Fruit fly (Drosophila melanogaster) whole organism, adult: Measurements from ENCODE around the gene wac.

Experiments
- CG11617 ChIP-seq: fragments of 200-800 bp; sonication (Bioruptor generic); optimal IDR thresholded peaks from 2 replicates; lab custom pipeline; 2017; ENCODE audit warnings: mild to moderate bottlenecking, missing biosample characterization, missing genetic modification reagents, missing genetic modification characterization
- CG12768 ChIP-seq: fragments of 200-800 bp; sonication (Bioruptor generic); optimal IDR thresholded peaks from 2 replicates; lab custom pipeline; 2017; ENCODE audit warnings: missing biosample characterization, missing genetic modification characterization, mild to moderate bottlenecking, moderate library complexity, missing genetic modification reagents
- CG14711 ChIP-seq: fragments of 200-800 bp; sonication (Bioruptor generic); optimal IDR thresholded peaks from 2 replicates; lab custom pipeline; 2018; ENCODE audit warnings: missing biosample characterization, mild to moderate bottlenecking, missing genetic modification characterization, moderate library complexity
- CG1620 ChIP-seq: fragments of 200-800 bp; sonication (Bioruptor generic); optimal IDR thresholded peaks from 2 replicates; lab custom pipeline; 2016; ENCODE audit warnings: missing biosample characterization, missing genetic modification characterization
- CG33017 ChIP-seq: fragments of 200-800 bp; sonication (Bioruptor generic); optimal IDR thresholded peaks from 2 replicates; lab custom pipeline; 2018; ENCODE audit warnings: missing biosample characterization, mild to moderate bottlenecking, missing genetic modification characterization, moderate library complexity
- CG5204 ChIP-seq: fragments of 200-800 bp; sonication (Bioruptor generic); optimal IDR thresholded peaks from 2 replicates; lab custom pipeline; 2016; ENCODE audit warnings: missing biosample characterization, missing genetic modification characterization
- CG7045 ChIP-seq: fragments of 200-800 bp; sonication (Bioruptor generic); optimal IDR thresholded peaks from 2 replicates; lab custom pipeline; 2017; ENCODE audit warnings: missing biosample characterization, mild to moderate bottlenecking, missing genetic modification characterization
- CG7101 ChIP-seq: fragments of 200-800 bp; sonication (Bioruptor generic); optimal IDR thresholded peaks from 2 replicates; lab custom pipeline; 2018; ENCODE audit warnings: missing biosample characterization, mild to moderate bottlenecking, missing genetic modification characterization, moderate library complexity
- Clk ChIP-seq: fragments of 200-800 bp; sonication (Bioruptor generic); optimal IDR thresholded peaks from 2 replicates; lab custom pipeline; 2017; ENCODE audit warnings: missing biosample characterization, missing genetic modification characterization
- Crg-1 ChIP-seq: fragments of 200-800 bp; sonication (Bioruptor generic); optimal IDR thresholded peaks from 2 replicates; lab custom pipeline; 2016; ENCODE audit warnings: missing biosample characterization, missing genetic modification characterization
- Hr96 ChIP-seq: fragments of 200-800 bp; sonication (Bioruptor generic); optimal IDR thresholded peaks from 2 replicates; lab custom pipeline; 2016; ENCODE audit warnings: missing biosample characterization, missing genetic modification characterization
- Mnt ChIP-seq: fragments of 200-800 bp; sonication (Bioruptor generic); optimal IDR thresholded peaks from 2 replicates; lab custom pipeline; 2016; ENCODE audit warnings: missing biosample characterization, mild to moderate bottlenecking, missing genetic modification characterization
- bab1 ChIP-seq: fragments of 200-800 bp; sonication (Bioruptor generic); optimal IDR thresholded peaks from 3 replicates; lab custom pipeline; 2019; ENCODE audit warnings: missing biosample characterization, mild to moderate bottlenecking, missing genetic modification characterization, moderate library complexity
- cic ChIP-seq: fragments of 200-800 bp; sonication (Bioruptor generic); optimal IDR thresholded peaks from 2 replicates; lab custom pipeline; 2017; ENCODE audit warnings: missing biosample characterization, mild to moderate bottlenecking, missing genetic modification characterization, moderate library complexity
- cnc ChIP-seq, 2 experiments: fragments of >200 bp; optimal IDR thresholded peaks; 2 replicates each; lab custom pipeline; 2017
- kay ChIP-seq: fragments of 200-800 bp; sonication (Bioruptor generic); peaks from one replicate; lab custom pipeline; 2016; ENCODE audit warnings: missing biosample characterization, missing genetic modification characterization, borderline replicate concordance
- ovo ChIP-seq: fragments of 200-800 bp; sonication (Bioruptor generic); optimal IDR thresholded peaks from 2 replicates; lab custom pipeline; 2016; ENCODE audit warnings: missing biosample characterization, missing genetic modification characterization
- pad ChIP-seq: fragments of 200-800 bp; sonication (Bioruptor generic); optimal IDR thresholded peaks from 3 replicates; lab custom pipeline; 2017; ENCODE audit warnings: missing biosample characterization, missing genetic modification characterization, mild to moderate bottlenecking, moderate library complexity, missing genetic modification reagents
- tj ChIP-seq: fragments of 200-800 bp; sonication (Bioruptor generic); optimal IDR thresholded peaks from 3 replicates; lab custom pipeline; 2017; ENCODE audit warnings: missing biosample characterization, mild to moderate bottlenecking, missing genetic modification characterization, moderate library complexity
- toe ChIP-seq: fragments of 200-800 bp; sonication (Bioruptor generic); optimal IDR thresholded peaks from 2 replicates; lab custom pipeline; 2016; ENCODE audit warnings: missing biosample characterization, missing genetic modification characterization

The wac gene

dm6 chr3L:257618-258475, at the start of gene wac, which contains the start of gene DIP2:
wac (plus strand) TSS chr3L:258176.
DIP2 (minus strand) TSS chr3L:257954.
- peak; percentile 68 for TF ChIP-seq CG1620 (GFP tag; lab: Kevin White, UChicago)
- no peak for TF ChIP-seq CG5204 (GFP tag; lab: Kevin White, UChicago)
- peak; percentile 71 for TF ChIP-seq CG14711 (tag; lab: Kevin White, UChicago)
- TF ChIP-seq CG33017 (tag; lab: Kevin White, UChicago): peak; percentile 41
- no peak for TF ChIP-seq Clk
- TF ChIP-seq cnc (optimal IDR thresholded peaks at IDR 0.05; lab: Kevin White, UChicago): no peak
- TF ChIP-seq toe: no peak
- TF ChIP-seq pad: peak; percentile 48
- TF ChIP-seq bab1 (GFP tag; lab: Kevin White, UChicago): peak; percentile 63
- TF ChIP-seq tj (GFP tag; lab: Kevin White, UChicago): peak; percentile 54
- no peak for TF ChIP-seq cic (GFP tag; lab: Kevin White, UChicago)
- TF ChIP-seq CG7045 (GFP tag; lab: Kevin White, UChicago): peak; percentile 10
- TF ChIP-seq CG7101: peak; percentile 64
- TF ChIP-seq Hr96 (GFP tag; lab: Kevin White, UChicago): no peak
- peak; percentile 69 for TF ChIP-seq CG11617
- TF ChIP-seq kay (GFP tag; lab: Kevin White, UChicago): no peak
- peak; percentile 43 for TF ChIP-seq ovo (GFP tag; lab: Kevin White, UChicago)
- peak; percentile 54 for TF ChIP-seq Mnt (GFP tag; lab: Kevin White, UChicago)
- peak; percentile 46 for TF ChIP-seq CG12768 (GFP tag; lab: Kevin White, UChicago)
- peak; percentile 59 for TF ChIP-seq Crg-1 (GFP tag; lab: Kevin White, UChicago)

- no peak for TF ChIP-seq tj (GFP tag; lab: Kevin White, UChicago)
- TF ChIP-seq Hr96 (GFP tag; lab: Kevin White, UChicago): no peak
- TF ChIP-seq CG33017 (tag; lab: Kevin White, UChicago): no peak
- no peak for TF ChIP-seq CG7101
- peak; percentile 36 for TF ChIP-seq bab1 (GFP tag; lab: Kevin White, UChicago)
- TF ChIP-seq Clk: no peak
- TF ChIP-seq CG14711 (tag; lab: Kevin White, UChicago): no peak
- no peak for TF ChIP-seq CG5204 (GFP tag; lab: Kevin White, UChicago)
- no peak for TF ChIP-seq ovo (GFP tag; lab: Kevin White, UChicago)
- no peak for TF ChIP-seq CG12768 (GFP tag; lab: Kevin White, UChicago)
- no peak for TF ChIP-seq CG1620 (GFP tag; lab: Kevin White, UChicago)
- no peak for TF ChIP-seq pad
- no peak for TF ChIP-seq Crg-1 (GFP tag; lab: Kevin White, UChicago)
- no peak for TF ChIP-seq CG7045 (GFP tag; lab: Kevin White, UChicago)
- peak; percentile 82 for TF ChIP-seq Mnt (GFP tag; lab: Kevin White, UChicago)
- TF ChIP-seq toe: no peak
- TF ChIP-seq CG11617: no peak
These were observed 46.8 kb upstream of the wac start, which contains the start of gene Prp4k for dm6 chr3L:211200-211599. Prp4k (minus strand) TSS chr3L:211457.

dm6 chr3L:212520-212919, 45.5 kb upstream of the wac start, which contains the start of the genes thoc7 and Dis3l2:
thoc7 (minus strand) TSS chr3L:212687.
Dis3l2 (plus strand) TSS chr3L:212709.
- peak; percentile 3 for TF ChIP-seq Mnt (GFP tag; lab: Kevin White, UChicago)
- TF ChIP-seq Hr96 (GFP tag; lab: Kevin White, UChicago): no peak
- TF ChIP-seq cnc (optimal IDR thresholded peaks at IDR 0.05; lab: Kevin White, UChicago): no peak
- TF ChIP-seq CG33017 (tag; lab: Kevin White, UChicago): no peak
- TF ChIP-seq CG5204 (GFP tag; lab: Kevin White, UChicago): no peak

dm6 chr3L:216325-216724, 41.7 kb upstream of the wac start, which contains the start of gene Kaz1-ORFB:
Kaz1-ORFB (plus strand) TSS chr3L:216625.
- TF ChIP-seq kay (GFP tag; lab: Kevin White, UChicago) (no peak), cic (GFP tag; lab: Kevin White, UChicago) (no peak), toe (no peak), CG7101 (no peak), bab1 (GFP tag; lab: Kevin White, UChicago) (no peak), ovo (GFP tag; lab: Kevin White, UChicago) (no peak)

- TF ChIP-seq cic (GFP tag; lab: Kevin White, UChicago) (peak; percentile 88), toe (no peak)
These were observed 40.4 kb upstream of the wac start, which contains the start of gene CG13877 for dm6 chr3L:217480-218118. CG13877 (plus strand) TSS chr3L:218068.
